Fruit fly (Drosophila melanogaster) whole organism, adult: ENCODE results near the gene Rnb.
A peak's percentile ranks its signal among the peaks of the same experiment; 100 is the strongest.

Experiments
- CG11617 ChIP-seq: fragments of 200-800 bp; sonication (Bioruptor generic); optimal IDR thresholded peaks from 2 replicates; lab custom pipeline; 2017; ENCODE audit warnings: mild to moderate bottlenecking, missing biosample characterization, missing genetic modification reagents, missing genetic modification characterization
- CG12768 ChIP-seq: fragments of 200-800 bp; sonication (Bioruptor generic); optimal IDR thresholded peaks from 2 replicates; lab custom pipeline; 2017; ENCODE audit warnings: missing biosample characterization, missing genetic modification characterization, mild to moderate bottlenecking, moderate library complexity, missing genetic modification reagents
- CG14711 ChIP-seq: fragments of 200-800 bp; sonication (Bioruptor generic); optimal IDR thresholded peaks from 2 replicates; lab custom pipeline; 2018; ENCODE audit warnings: missing biosample characterization, mild to moderate bottlenecking, missing genetic modification characterization, moderate library complexity
- CG1620 ChIP-seq: fragments of 200-800 bp; sonication (Bioruptor generic); optimal IDR thresholded peaks from 2 replicates; lab custom pipeline; 2016; ENCODE audit warnings: missing biosample characterization, missing genetic modification characterization
- CG33017 ChIP-seq: fragments of 200-800 bp; sonication (Bioruptor generic); optimal IDR thresholded peaks from 2 replicates; lab custom pipeline; 2018; ENCODE audit warnings: missing biosample characterization, mild to moderate bottlenecking, missing genetic modification characterization, moderate library complexity
- CG5204 ChIP-seq: fragments of 200-800 bp; sonication (Bioruptor generic); optimal IDR thresholded peaks from 2 replicates; lab custom pipeline; 2016; ENCODE audit warnings: missing biosample characterization, missing genetic modification characterization
- CG7045 ChIP-seq: fragments of 200-800 bp; sonication (Bioruptor generic); optimal IDR thresholded peaks from 2 replicates; lab custom pipeline; 2017; ENCODE audit warnings: missing biosample characterization, mild to moderate bottlenecking, missing genetic modification characterization
- CG7101 ChIP-seq: fragments of 200-800 bp; sonication (Bioruptor generic); optimal IDR thresholded peaks from 2 replicates; lab custom pipeline; 2018; ENCODE audit warnings: missing biosample characterization, mild to moderate bottlenecking, missing genetic modification characterization, moderate library complexity
- Clk ChIP-seq: fragments of 200-800 bp; sonication (Bioruptor generic); optimal IDR thresholded peaks from 2 replicates; lab custom pipeline; 2017; ENCODE audit warnings: missing biosample characterization, missing genetic modification characterization
- Crg-1 ChIP-seq: fragments of 200-800 bp; sonication (Bioruptor generic); optimal IDR thresholded peaks from 2 replicates; lab custom pipeline; 2016; ENCODE audit warnings: missing biosample characterization, missing genetic modification characterization
- Hr96 ChIP-seq: fragments of 200-800 bp; sonication (Bioruptor generic); optimal IDR thresholded peaks from 2 replicates; lab custom pipeline; 2016; ENCODE audit warnings: missing biosample characterization, missing genetic modification characterization
- Mnt ChIP-seq: fragments of 200-800 bp; sonication (Bioruptor generic); optimal IDR thresholded peaks from 2 replicates; lab custom pipeline; 2016; ENCODE audit warnings: missing biosample characterization, mild to moderate bottlenecking, missing genetic modification characterization
- bab1 ChIP-seq: fragments of 200-800 bp; sonication (Bioruptor generic); optimal IDR thresholded peaks from 3 replicates; lab custom pipeline; 2019; ENCODE audit warnings: missing biosample characterization, mild to moderate bottlenecking, missing genetic modification characterization, moderate library complexity
- cic ChIP-seq: fragments of 200-800 bp; sonication (Bioruptor generic); optimal IDR thresholded peaks from 2 replicates; lab custom pipeline; 2017; ENCODE audit warnings: missing biosample characterization, mild to moderate bottlenecking, missing genetic modification characterization, moderate library complexity
- cnc ChIP-seq, 2 experiments: fragments of >200 bp; optimal IDR thresholded peaks; 2 replicates each; lab custom pipeline; 2017
- kay ChIP-seq: fragments of 200-800 bp; sonication (Bioruptor generic); peaks from one replicate; lab custom pipeline; 2016; ENCODE audit warnings: missing biosample characterization, missing genetic modification characterization, borderline replicate concordance
- ovo ChIP-seq: fragments of 200-800 bp; sonication (Bioruptor generic); optimal IDR thresholded peaks from 2 replicates; lab custom pipeline; 2016; ENCODE audit warnings: missing biosample characterization, missing genetic modification characterization
- pad ChIP-seq: fragments of 200-800 bp; sonication (Bioruptor generic); optimal IDR thresholded peaks from 3 replicates; lab custom pipeline; 2017; ENCODE audit warnings: missing biosample characterization, missing genetic modification characterization, mild to moderate bottlenecking, moderate library complexity, missing genetic modification reagents
- tj ChIP-seq: fragments of 200-800 bp; sonication (Bioruptor generic); optimal IDR thresholded peaks from 3 replicates; lab custom pipeline; 2017; ENCODE audit warnings: missing biosample characterization, mild to moderate bottlenecking, missing genetic modification characterization, moderate library complexity
- toe ChIP-seq: fragments of 200-800 bp; sonication (Bioruptor generic); optimal IDR thresholded peaks from 2 replicates; lab custom pipeline; 2016; ENCODE audit warnings: missing biosample characterization, missing genetic modification characterization

Rnb gene

DNA sequence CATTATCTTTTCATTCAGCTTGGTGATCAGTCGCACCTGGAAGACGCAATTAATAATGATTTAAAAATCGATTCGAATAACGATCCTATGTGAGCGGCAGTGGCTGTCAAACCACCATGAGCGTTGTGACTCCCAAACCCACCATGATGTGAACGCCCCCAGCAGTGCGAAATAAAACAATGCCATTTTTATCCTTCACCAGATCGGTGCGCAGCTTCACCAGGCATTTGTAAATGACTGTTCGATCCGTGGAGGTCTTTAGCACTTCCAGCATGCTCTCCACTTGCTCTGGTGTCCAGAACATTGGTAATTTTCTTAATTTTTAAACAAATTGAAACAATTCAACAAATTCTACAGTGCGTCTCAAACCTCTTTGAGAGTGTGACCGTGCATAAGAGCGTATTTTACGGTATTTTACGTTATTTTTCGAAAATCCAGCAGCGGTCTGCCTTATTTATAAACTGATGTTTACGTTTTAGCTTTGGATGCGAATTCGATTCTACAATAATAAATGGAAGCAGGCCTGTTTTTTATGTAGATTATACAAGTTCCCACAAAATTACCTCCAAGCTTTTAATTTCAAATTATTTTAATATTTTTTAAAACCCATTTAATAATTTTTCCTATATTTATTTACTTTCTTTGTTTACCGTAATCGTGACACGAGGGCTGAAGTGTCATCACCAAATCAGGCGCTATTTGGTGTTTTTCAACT, at the start of gene Rnb, which contains the start of gene Drice:
Gene Rnb (minus strand): TSS at position 389 of the 715 bp plus-strand sequence.
Gene Drice (plus strand): TSS at position 693 of the 715 bp plus-strand sequence.
- no peak for TF ChIP-seq kay (GFP tag; lab: Kevin White, UChicago)
- TF ChIP-seq CG5204 (GFP tag; lab: Kevin White, UChicago) = no peak
- TF ChIP-seq CG33017 (tag; lab: Kevin White, UChicago) = peak; percentile 2
- peak; percentile 37 for TF ChIP-seq CG1620 (GFP tag; lab: Kevin White, UChicago)
- TF ChIP-seq tj (GFP tag; lab: Kevin White, UChicago) = peak; percentile 38
- no peak for TF ChIP-seq Hr96 (GFP tag; lab: Kevin White, UChicago)
- peak; percentile 60 for TF ChIP-seq pad (GFP tag; lab: Kevin White, UChicago)
- TF ChIP-seq toe (GFP tag; lab: Kevin White, UChicago) = no peak
- TF ChIP-seq CG7101 (tag; lab: Kevin White, UChicago) = peak; percentile 72
- peak; percentile 21 for TF ChIP-seq cic
- peak; percentile 19 for TF ChIP-seq Clk
- peak; percentile 50 for TF ChIP-seq Mnt (GFP tag; lab: Kevin White, UChicago)
- TF ChIP-seq CG11617 = peak; percentile 49
- TF ChIP-seq bab1 (GFP tag; lab: Kevin White, UChicago) = no peak
- no peak for TF ChIP-seq cnc (optimal IDR thresholded peaks at IDR 0.05; lab: Kevin White, UChicago)
- no peak for TF ChIP-seq Crg-1 (GFP tag; lab: Kevin White, UChicago)
- peak; percentile 71 for TF ChIP-seq CG7045 (GFP tag; lab: Kevin White, UChicago)
- peak; percentile 5 for TF ChIP-seq ovo
- peak; percentile 60 for TF ChIP-seq CG14711 (tag; lab: Kevin White, UChicago)
- peak; percentile 80 for TF ChIP-seq CG12768 (GFP tag; lab: Kevin White, UChicago)

DNA sequence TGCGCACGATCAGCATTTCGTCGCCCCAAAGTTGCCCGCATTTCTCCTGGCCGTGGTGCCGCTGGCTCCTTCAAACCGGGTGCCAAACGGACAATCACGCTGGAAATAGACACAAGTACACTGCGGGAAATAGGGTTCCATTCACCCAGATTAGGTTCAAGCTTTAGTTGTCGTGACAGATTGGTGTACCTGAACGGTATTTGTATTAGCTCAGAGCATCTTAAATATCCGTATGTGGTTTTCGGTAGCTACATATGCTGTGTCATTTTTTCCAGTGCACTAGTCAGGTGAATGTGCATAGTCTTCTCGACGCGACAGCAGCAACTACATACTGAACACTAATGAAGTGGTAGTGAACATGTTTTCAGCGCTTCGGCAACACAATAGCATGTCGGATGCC, 48.0 kb upstream of the Rnb start:
- TF ChIP-seq CG5204 (GFP tag; lab: Kevin White, UChicago) (no peak), kay (GFP tag; lab: Kevin White, UChicago) (no peak), CG7101 (tag; lab: Kevin White, UChicago) (no peak), Mnt (GFP tag; lab: Kevin White, UChicago) (no peak), toe (GFP tag; lab: Kevin White, UChicago) (no peak), CG33017 (tag; lab: Kevin White, UChicago) (no peak), Clk (no peak), CG11617 (no peak), bab1 (GFP tag; lab: Kevin White, UChicago) (no peak), tj (GFP tag; lab: Kevin White, UChicago) (no peak), ovo (no peak), Crg-1 (GFP tag; lab: Kevin White, UChicago) (no peak), cic (no peak)

- TF ChIP-seq tj (GFP tag; lab: Kevin White, UChicago) (peak; percentile 46), CG33017 (tag; lab: Kevin White, UChicago) (no peak), Clk (no peak), bab1 (GFP tag; lab: Kevin White, UChicago) (no peak), Crg-1 (GFP tag; lab: Kevin White, UChicago) (no peak), ovo (peak; percentile 5), cnc (optimal IDR thresholded peaks at IDR 0.05; lab: Kevin White, UChicago) (no peak), CG7045 (GFP tag; lab: Kevin White, UChicago) (no peak)
Measured at dm6 chr3R:29841293-29841791, 42.2 kb upstream of the Rnb start, which contains the start of gene Cad99C. Cad99C (plus strand) TSS chr3R:29841657.

dm6 chr3R:29839707-29840311, 40.7 kb upstream of the Rnb start:
- no peak for TF ChIP-seq CG7045 (GFP tag; lab: Kevin White, UChicago)
- TF ChIP-seq bab1 (GFP tag; lab: Kevin White, UChicago) = peak; percentile 56
- TF ChIP-seq CG1620 (GFP tag; lab: Kevin White, UChicago) = no peak
- peak; percentile 95 for TF ChIP-seq tj (GFP tag; lab: Kevin White, UChicago)
- no peak for TF ChIP-seq cnc (optimal IDR thresholded peaks at IDR 0.05; lab: Kevin White, UChicago)

- TF ChIP-seq CG14711 (tag; lab: Kevin White, UChicago) = no peak
- no peak for TF ChIP-seq Mnt (GFP tag; lab: Kevin White, UChicago)
- no peak for TF ChIP-seq cnc (optimal IDR thresholded peaks at IDR 0.05; lab: Kevin White, UChicago)
- no peak for TF ChIP-seq CG1620 (GFP tag; lab: Kevin White, UChicago)
- TF ChIP-seq pad (GFP tag; lab: Kevin White, UChicago) = no peak
- no peak for TF ChIP-seq Hr96 (GFP tag; lab: Kevin White, UChicago)
- TF ChIP-seq cic = no peak
- TF ChIP-seq CG12768 (GFP tag; lab: Kevin White, UChicago) = no peak
- TF ChIP-seq CG5204 (GFP tag; lab: Kevin White, UChicago) = no peak
Measured at dm6 chr3R:29838751-29839150, 39.6 kb upstream of the Rnb start.

- no peak for TF ChIP-seq Crg-1 (GFP tag; lab: Kevin White, UChicago)
- no peak for TF ChIP-seq CG14711 (tag; lab: Kevin White, UChicago)
- no peak for TF ChIP-seq CG7045 (GFP tag; lab: Kevin White, UChicago)
- no peak for TF ChIP-seq CG5204 (GFP tag; lab: Kevin White, UChicago)
- no peak for TF ChIP-seq CG7101 (tag; lab: Kevin White, UChicago)
- no peak for TF ChIP-seq bab1 (GFP tag; lab: Kevin White, UChicago)
- TF ChIP-seq CG12768 (GFP tag; lab: Kevin White, UChicago) = no peak
- TF ChIP-seq CG1620 (GFP tag; lab: Kevin White, UChicago) = no peak
- no peak for TF ChIP-seq CG11617
Measured at dm6 chr3R:29837771-29838170, 38.6 kb upstream of the Rnb start.
